Fruit fly (Drosophila melanogaster) whole organism: ENCODE results near the gene Fam92.

Experiments
- CG8478 ChIP-seq: fragments of >200 bp; optimal IDR thresholded peaks from 2 replicates; lab custom pipeline; 2018; ENCODE audit warnings: inconsistent platforms
- Dll ChIP-seq: fragments of >200 bp; optimal IDR thresholded peaks from 2 replicates; lab custom pipeline; 2017
- EcR ChIP-seq, 2 experiments: fragments of >200 bp; optimal IDR thresholded peaks; 2 replicates each; lab custom pipeline; 2017; ENCODE audit warnings: missing biosample characterization in 2 of 2, missing genetic modification characterization in 2 of 2, missing genetic modification reagents in 2 of 2
- pan ChIP-seq: fragments of >200 bp; optimal IDR thresholded peaks from 2 replicates; lab custom pipeline; 2017
- psq ChIP-seq: fragments of >200 bp; optimal IDR thresholded peaks from 2 replicates; lab custom pipeline; 2017
- usp ChIP-seq: fragments of >200 bp; optimal IDR thresholded peaks from 2 replicates; lab custom pipeline; 2017; ENCODE audit warnings: missing biosample characterization, missing genetic modification characterization, mixed read lengths

Fam92 gene

DNA sequence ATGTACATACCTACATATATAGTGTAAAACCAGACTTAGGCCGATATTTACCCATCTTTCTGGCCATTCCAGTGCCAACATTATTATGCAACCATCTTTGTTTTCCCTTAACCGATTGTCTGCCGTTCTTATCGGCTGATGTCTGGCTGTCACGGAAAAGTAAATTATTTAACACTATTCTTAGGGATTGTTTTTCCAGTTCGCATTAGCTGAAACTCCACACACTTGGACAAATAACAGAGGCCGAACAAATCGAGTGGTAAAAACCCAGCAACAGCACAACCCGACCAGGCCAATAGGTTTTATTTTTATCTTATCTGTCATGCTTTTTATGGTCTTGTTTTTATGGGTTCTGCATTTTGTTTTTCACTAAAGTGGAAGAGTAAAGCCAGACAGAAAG, 48.9 kb downstream of the Fam92 start:
- no peak for TF ChIP-seq CG8478 (lab: Kevin White, UChicago)
- no peak for TF ChIP-seq EcR (GFP tag; optimal IDR thresholded peaks at IDR 0.05; lab: Kevin White, UChicago)
- TF ChIP-seq usp (GFP tag; lab: Kevin White, UChicago), result no peak
- no peak for TF ChIP-seq pan (lab: Kevin White, UChicago)
- no peak for TF ChIP-seq psq
- TF ChIP-seq Dll (lab: Kevin White, UChicago), result no peak

DNA sequence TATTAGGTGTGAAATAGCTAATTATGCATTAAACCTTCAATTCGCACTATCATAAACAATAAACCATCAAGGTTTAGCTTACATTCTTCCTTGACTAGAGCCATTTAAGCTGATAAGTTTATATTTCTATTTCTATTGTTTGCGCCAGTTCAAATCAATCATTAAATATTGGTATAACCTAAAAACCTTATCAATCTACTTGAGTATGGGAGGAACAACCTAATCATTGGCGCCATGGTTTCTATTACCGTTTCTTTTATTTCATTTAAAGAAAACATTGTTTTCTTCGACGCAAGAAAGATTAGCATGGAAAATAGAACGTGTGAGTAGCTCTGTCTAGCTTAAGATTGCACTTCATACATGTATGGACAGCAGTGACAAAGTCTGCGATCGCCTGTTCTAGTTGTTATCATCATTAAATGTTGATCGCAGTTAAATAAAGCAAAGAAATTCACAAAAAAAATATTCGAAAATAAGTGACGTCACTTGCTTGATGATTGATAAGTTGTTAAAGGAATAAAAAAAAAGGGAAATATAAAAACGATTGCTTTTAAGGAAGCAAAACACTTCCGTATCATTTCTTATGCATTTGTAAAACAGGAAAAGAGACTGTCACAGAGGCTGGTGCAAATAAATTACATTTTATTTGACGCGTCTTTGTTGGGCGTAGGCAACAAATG, 49.6 kb downstream of the Fam92 start:
- TF ChIP-seq CG8478 (lab: Kevin White, UChicago) (no peak), psq (no peak), usp (GFP tag; lab: Kevin White, UChicago) (no peak), EcR (GFP tag; optimal IDR thresholded peaks at IDR 0.05; lab: Kevin White, UChicago) (no peak), pan (lab: Kevin White, UChicago) (no peak), Dll (lab: Kevin White, UChicago) (no peak)

DNA sequence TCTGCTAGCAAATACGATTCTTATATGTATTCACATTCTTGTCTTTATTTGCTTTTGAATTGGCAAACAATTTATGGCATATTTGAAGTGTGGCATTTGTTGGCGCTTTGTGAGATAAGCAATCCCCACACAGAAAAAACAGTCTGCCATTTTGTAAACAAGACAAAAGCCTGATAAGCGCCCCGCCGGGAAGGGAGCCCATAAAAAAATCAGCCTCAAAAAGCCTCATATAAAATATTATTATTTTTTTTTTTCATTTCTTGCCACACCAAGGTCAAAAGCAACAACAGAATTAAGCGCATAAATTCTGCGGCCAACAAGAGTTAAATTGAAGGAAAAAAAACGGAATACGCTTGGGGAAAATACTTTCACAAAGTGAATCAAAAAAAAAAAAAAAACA, 50.6 kb downstream of the Fam92 start:
- TF ChIP-seq psq (no peak), pan (lab: Kevin White, UChicago) (no peak), CG8478 (lab: Kevin White, UChicago) (no peak), Dll (lab: Kevin White, UChicago) (no peak), EcR (GFP tag; optimal IDR thresholded peaks at IDR 0.05; lab: Kevin White, UChicago) (no peak), usp (GFP tag; lab: Kevin White, UChicago) (no peak)
